Worm (Caenorhabditis elegans): Measurements from ENCODE around the gene C44B12.9.

The C44B12.9 gene

DNA sequence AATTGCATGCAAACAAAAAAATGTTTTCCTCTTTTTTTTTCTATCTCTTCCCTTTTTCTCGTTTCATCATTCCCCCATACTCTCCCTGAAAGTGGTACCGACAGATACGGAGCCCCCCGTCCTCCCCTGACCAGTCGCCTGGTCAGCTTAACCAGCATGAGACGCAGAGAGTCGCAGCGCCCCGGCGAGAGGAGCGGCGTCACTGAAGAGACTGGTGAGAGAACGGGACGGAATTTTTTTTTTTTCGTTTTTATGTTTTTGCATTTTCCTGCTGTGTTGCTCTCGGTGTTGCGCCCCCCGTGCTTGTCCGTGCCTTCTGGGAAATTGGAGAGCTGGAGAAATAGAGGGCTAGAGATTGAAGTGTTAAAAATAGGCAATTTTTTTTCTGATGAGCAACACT is 34.0 kb downstream of the C44B12.9 start (continued):
- TF ChIP-seq gei-8 (GFP tag; optimal IDR thresholded peaks at IDR 0.05) (no peak), daf-16 (GFP tag; optimal IDR thresholded peaks at IDR 0.05) (peak in 1 of 2 experiments; percentile 86), daf-16 (tag; optimal IDR thresholded peaks at IDR 0.05) (peak; percentile 89), ceh-82 (tag; optimal IDR thresholded peaks at IDR 0.05) (no peak), nhr-102 (tag; optimal IDR thresholded peaks at IDR 0.05) (peak; percentile 81), ceh-20 (GFP tag; IDR thresholded peaks at IDR 0.05) (peak; percentile 90), nhr-11 (tag; optimal IDR thresholded peaks at IDR 0.05) (peak; percentile 85), lin-29 (GFP tag; IDR thresholded peaks at IDR 0.05) (0 out of 2 replicates have a peak, but pooled peaks have one; percentile 15), nhr-41 (GFP tag; IDR thresholded peaks at IDR 0.05) (no peak), mxl-3 (GFP tag; optimal IDR thresholded peaks at IDR 0.05) (peak; percentile 23), mdt-29 (GFP tag; IDR thresholded peaks at IDR 0.05) (no peak), snpc-1.2 (GFP tag; IDR thresholded peaks at IDR 0.05) (0 out of 2 replicates have a peak, but pooled peaks have one; percentile 46), nhr-76 (tag; optimal IDR thresholded peaks at IDR 0.05) (no peak), fos-1 (tag; optimal IDR thresholded peaks at IDR 0.05) (no peak), set-16 (GFP tag; IDR thresholded peaks at IDR 0.05) (peak; percentile 95), fkh-10 (GFP tag; optimal IDR thresholded peaks at IDR 0.05) (peak; percentile 97), lim-7 (GFP tag; IDR thresholded peaks at IDR 0.05) (no peak), F10B5.3 (tag; optimal IDR thresholded peaks at IDR 0.05) (peak; percentile 46), nhr-237 (tag; optimal IDR thresholded peaks at IDR 0.05) (no peak), vab-7 (GFP tag; IDR thresholded peaks at IDR 0.05) (no peak), F37D6.2 (tag; optimal IDR thresholded peaks at IDR 0.05) (peak; percentile 81), hlh-11 (tag; optimal IDR thresholded peaks at IDR 0.05) (peak; percentile 99), unc-39 (tag; optimal IDR thresholded peaks at IDR 0.05) (no peak), php-3 (GFP tag; IDR thresholded peaks at IDR 0.05) (peak; percentile 59; the same call in 1 of the 2 replicates), aha-1 (tag) (peak; percentile 79), nhr-25 (tag; optimal IDR thresholded peaks at IDR 0.05; ENCODE audit: borderline replicate concordance, insufficient read depth) (no peak), cey-2 (tag; optimal IDR thresholded peaks at IDR 0.05; ENCODE audit: borderline replicate concordance, insufficient read depth) (no peak), ZK546.5 (tag; optimal IDR thresholded peaks at IDR 0.05) (peak in 1 of 2 experiments; percentile 17), T20F7.1 (GFP tag; optimal IDR thresholded peaks at IDR 0.05) (no peak), ceh-62 (tag; optimal IDR thresholded peaks at IDR 0.05) (no peak), zfp-3 (GFP tag; conservative IDR thresholded peaks at IDR 0.05) (no peak), aly-2 (tag; optimal IDR thresholded peaks at IDR 0.05) (no peak), duxl-1 (tag; optimal IDR thresholded peaks at IDR 0.05; ENCODE audit: poor library complexity) (peak; percentile 17), ztf-11 (tag; optimal IDR thresholded peaks at IDR 0.05) (no peak), ceh-44 (GFP tag; IDR thresholded peaks at IDR 0.05) (no peak), lsy-2 (tag; optimal IDR thresholded peaks at IDR 0.05) (peak; percentile 76 to 83), F49E8.2 (tag; optimal IDR thresholded peaks at IDR 0.05; ENCODE audit: borderline replicate concordance) (no peak), rbr-2 (tag; optimal IDR thresholded peaks at IDR 0.05) (peak; percentile 91), Y48G9A.11 (GFP tag; IDR thresholded peaks at IDR 0.05) (no peak), attf-4 (tag; optimal IDR thresholded peaks at IDR 0.05) (peak; percentile 40), spr-3 (GFP tag; optimal IDR thresholded peaks at IDR 0.05) (no peak), ZK337.2 (GFP tag; IDR thresholded peaks at IDR 0.05) (no peak), nhr-28 (tag; optimal IDR thresholded peaks at IDR 0.05) (peak; percentile 54), nhr-111 (GFP tag; optimal IDR thresholded peaks at IDR 0.05) (no peak), lin-38 (GFP tag; IDR thresholded peaks at IDR 0.05) (peak; percentile 54), zip-2 (tag; optimal IDR thresholded peaks at IDR 0.05) (no peak), hif-1 (tag; optimal IDR thresholded peaks at IDR 0.05) (peak; percentile 2 to 89), daf-19 (GFP tag; conservative IDR thresholded peaks at IDR 0.05) (no peak), F26F4.8 (GFP tag; conservative IDR thresholded peaks at IDR 0.05) (no peak), pha-4 (GFP tag; IDR thresholded peaks at IDR 0.05) (peak; percentile 85), pha-4 (tag; optimal IDR thresholded peaks at IDR 0.05) (no peak)

Data from whole organism, L4 larva.